Worm (Caenorhabditis elegans) whole organism, L4 larva: ENCODE results near the gene F56D2.3.

Source experiments
- F10B5.3 ChIP-seq: sonication (generic microtip); optimal IDR thresholded peaks from 2 replicates; lab custom pipeline; 2016; ENCODE audit warnings: mild to moderate bottlenecking, missing genetic modification characterization, missing compliant biosample characterization
- ceh-32 ChIP-seq: sonication (generic microtip); optimal IDR thresholded peaks from 2 replicates; lab custom pipeline; 2016; ENCODE audit warnings: mild to moderate bottlenecking, missing genetic modification characterization, missing compliant biosample characterization; ENCODE audit not compliant: poor library complexity
- ceh-44 ChIP-seq: fragments of 200-800 bp; sonication (Bioruptor generic); IDR thresholded peaks from 2 replicates; pipeline ENCODE4 v1.3.6; 2022; ENCODE audit warnings: missing genetic modification reagents, missing genetic modification characterization, missing compliant biosample characterization
- ces-1 ChIP-seq: fragments of 150-350 bp; sonication (generic microtip); optimal IDR thresholded peaks from 4 replicates; lab custom pipeline; 2014; ENCODE audit warnings: missing biosample characterization, missing genetic modification reagents, missing genetic modification characterization
- dmd-8 ChIP-seq: fragments of 200-800 bp; sonication (Bioruptor generic); IDR thresholded peaks from 2 replicates; pipeline ENCODE4 v1.3.6; 2022; ENCODE audit warnings: missing genetic modification characterization, missing compliant biosample characterization
- hlh-30 ChIP-seq: sonication (generic microtip); optimal IDR thresholded peaks from 2 replicates; lab custom pipeline; 2017; ENCODE audit warnings: antibody characterized with exemption, mild to moderate bottlenecking, missing genetic modification characterization, missing compliant biosample characterization; ENCODE audit not compliant: insufficient read depth
- lin-15B ChIP-seq: fragments of 150-350 bp; sonication (generic microtip); optimal IDR thresholded peaks from 3 replicates; lab custom pipeline; 2014; ENCODE audit warnings: missing biosample characterization, missing genetic modification characterization
- nhr-77 ChIP-seq: fragments of 150-350 bp; optimal IDR thresholded peaks from 2 replicates; lab custom pipeline; 2014; ENCODE audit warnings: missing biosample characterization, missing genetic modification characterization
- pqm-1 ChIP-seq: sonication (generic microtip); optimal IDR thresholded peaks from 2 replicates; lab custom pipeline; 2017; ENCODE audit warnings: missing biosample characterization, missing genetic modification characterization
- snpc-1.2 ChIP-seq: fragments of 200-800 bp; sonication (Bioruptor generic); IDR thresholded peaks from 2 replicates; pipeline ENCODE4 v1.3.6; 2022; ENCODE audit warnings: missing genetic modification reagents, missing genetic modification characterization, missing compliant biosample characterization
- snpc-4 ChIP-seq: fragments of 150-350 bp; optimal IDR thresholded peaks from 2 replicates; lab custom pipeline; 2014; ENCODE audit warnings: missing biosample characterization, missing genetic modification characterization
- unc-62 ChIP-seq, 3 experiments: fragments of 150-350 bp in 1 of 3; sonication (generic microtip); optimal IDR thresholded peaks in 2 of 3; peaks in 1 of 3; 1 replicate in 1 of 3; 2 replicates in 2 of 3; lab custom pipeline; 2014 to 2017; ENCODE audit warnings: missing biosample characterization in 3 of 3, missing genetic modification characterization in 3 of 3, missing genetic modification reagents in 3 of 3, missing genotype in 1 of 3
- zag-1 ChIP-seq: fragments of 150-350 bp; optimal IDR thresholded peaks from 2 replicates; lab custom pipeline; 2014; ENCODE audit warnings: missing biosample characterization, missing genetic modification characterization
- ztf-11 ChIP-seq: fragments of 150-350 bp; optimal IDR thresholded peaks from 2 replicates; lab custom pipeline; 2014; ENCODE audit warnings: missing biosample characterization, missing genetic modification characterization

DNA sequence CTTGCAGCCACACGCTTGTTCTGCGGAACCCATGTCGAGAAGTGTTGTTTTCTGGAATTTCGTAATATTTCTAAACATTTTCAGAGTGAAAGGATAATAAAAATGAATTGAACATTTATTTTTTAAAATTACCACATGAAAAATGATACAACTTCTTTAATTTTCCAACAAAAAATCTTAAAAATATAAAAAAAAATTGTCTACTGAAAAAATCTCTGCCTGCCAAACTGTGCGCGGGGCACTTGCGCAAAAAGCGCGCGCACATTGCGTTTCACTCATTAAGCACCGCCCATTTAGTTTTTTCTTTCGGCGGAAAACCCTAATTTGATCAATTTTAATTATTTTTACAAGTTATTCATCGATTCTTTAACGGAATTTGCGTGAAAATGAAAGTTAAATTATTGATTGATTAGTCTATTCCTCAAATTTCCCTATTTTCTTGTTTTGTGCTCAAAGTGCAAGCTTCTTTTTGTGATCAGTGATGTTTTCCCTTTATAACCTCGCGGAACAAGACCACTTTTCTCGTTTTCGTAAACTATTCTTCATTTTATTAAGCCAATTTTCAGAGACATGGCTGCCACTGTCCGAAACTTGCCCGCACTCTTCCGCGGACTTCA is 29.8 kb upstream of the F56D2.3 start, which contains the start of the genes nmad-1 and hach-1:
- TF ChIP-seq pqm-1 (tag; lab: Kevin White, UChicago) (no peak), ceh-32 (tag; lab: Kevin White, UChicago) (no peak), zag-1 (tag; lab: Kevin White, UChicago) (no peak), ztf-11 (tag; lab: Kevin White, UChicago) (no peak), lin-15B (no peak), hlh-30 (tag; lab: Kevin White, UChicago) (peak; percentile 51), unc-62 (GFP tag; optimal IDR thresholded peaks at IDR 0.05 in 1 of 2; lab: Kevin White, UChicago) (no peak), unc-62 (tag; optimal IDR thresholded peaks at IDR 0.05; lab: Kevin White, UChicago) (no peak), ceh-44 (no peak), ces-1 (GFP tag; lab: Kevin White, UChicago) (peak; percentile 82), snpc-4 (no peak), F10B5.3 (tag; lab: Kevin White, UChicago) (peak; percentile 14), nhr-77 (peak; percentile 14), snpc-1.2 (GFP tag; lab: Robert Waterston, UW) (no peak), dmd-8 (GFP tag; lab: Robert Waterston, UW) (no peak)
